Worm (Caenorhabditis elegans): ENCODE data around the gene Y110A2AL.3.

DNA sequence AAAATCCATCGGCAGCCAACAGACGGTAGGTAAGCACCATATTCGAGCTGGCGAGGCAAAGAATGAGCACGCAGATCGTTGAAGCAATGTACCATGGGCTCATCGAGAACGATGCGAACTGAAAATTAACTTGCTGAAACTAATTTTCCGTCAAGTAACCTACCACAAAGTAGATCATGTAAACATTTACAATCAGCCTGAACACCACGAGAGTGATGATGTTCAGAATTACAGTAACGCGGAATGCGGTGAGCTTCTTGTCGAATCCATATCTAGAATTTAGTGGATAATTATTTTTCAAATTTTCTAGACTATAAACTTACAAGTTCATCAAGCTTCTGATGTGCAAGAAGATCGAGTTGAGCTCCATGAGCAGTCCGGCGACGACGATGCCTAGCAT lies 37.4 kb upstream of the Y110A2AL.3 start:
- TF ChIP-seq tab-1 (GFP tag; IDR thresholded peaks at IDR 0.05) = no peak
- TF ChIP-seq flt-1 (GFP tag; IDR thresholded peaks at IDR 0.05) = no peak
- TF ChIP-seq T22C8.4 (GFP tag; IDR thresholded peaks at IDR 0.05) = no peak
- no peak for TF ChIP-seq ztf-23 (GFP tag; IDR thresholded peaks at IDR 0.05)
- no peak for TF ChIP-seq cog-1 (tag; optimal IDR thresholded peaks at IDR 0.05)

Data from whole organism, midembryonic.